Worm (Caenorhabditis elegans) whole organism, L4 larva: ENCODE results near the gene F09G2.8.

Source experiments
- D1046.2 ChIP-seq: fragments of 200-800 bp; sonication (Bioruptor generic); IDR thresholded peaks from 2 replicates; pipeline ENCODE4 v1.3.6; 2022; ENCODE audit warnings: missing genetic modification characterization, missing compliant biosample characterization
- F26F4.8 ChIP-seq: fragments of 200-800 bp; sonication (Bioruptor generic); conservative IDR thresholded peaks from 2 replicates; pipeline ENCODE4 v1.3.6; 2022; ENCODE audit warnings: missing genetic modification characterization, missing compliant biosample characterization
- F44E2.7 ChIP-seq: fragments of 200-800 bp; sonication (Bioruptor generic); IDR thresholded peaks from 2 replicates; pipeline ENCODE4 v2.1.2; 2022; ENCODE audit warnings: missing genetic modification characterization, missing compliant biosample characterization
- T20F7.1 ChIP-seq: fragments of 200-800 bp; sonication (Bioruptor generic); optimal IDR thresholded peaks from 2 replicates; lab custom pipeline; 2018; ENCODE audit warnings: mild to moderate bottlenecking, missing genetic modification characterization, missing compliant biosample characterization
- Y105C5A.15 ChIP-seq: fragments of 200-800 bp; sonication (Bioruptor generic); IDR thresholded peaks from 2 replicates; pipeline ENCODE4 v1.3.6; 2022; ENCODE audit warnings: missing genetic modification characterization, missing compliant biosample characterization
- Y5F2A.4 ChIP-seq: fragments of 200-800 bp; sonication (Bioruptor generic); optimal IDR thresholded peaks from 2 replicates; lab custom pipeline; 2018; ENCODE audit warnings: mild to moderate bottlenecking, missing genetic modification characterization, missing compliant biosample characterization
- aly-2 ChIP-seq: sonication (generic microtip); optimal IDR thresholded peaks from 2 replicates; lab custom pipeline; 2018; ENCODE audit warnings: missing biosample characterization, missing genetic modification characterization
- ama-1 ChIP-seq: fragments of 150-350 bp; optimal IDR thresholded peaks from 2 replicates; lab custom pipeline; 2014; ENCODE audit warnings: inconsistent platforms, mixed read lengths
- arid-1 ChIP-seq: fragments of 200-800 bp; sonication (Bioruptor generic); conservative IDR thresholded peaks from 2 replicates; pipeline ENCODE4 v1.3.6; 2022; ENCODE audit warnings: missing genetic modification reagents, missing genetic modification characterization, missing compliant biosample characterization
- attf-4 ChIP-seq: sonication (generic microtip); optimal IDR thresholded peaks from 3 replicates; lab custom pipeline; 2017; ENCODE audit warnings: missing biosample characterization, missing genetic modification characterization
- ceh-20 ChIP-seq: fragments of 200-800 bp; sonication (Bioruptor generic); IDR thresholded peaks from 2 replicates; pipeline ENCODE4 v1.3.6; 2022; ENCODE audit warnings: missing genetic modification reagents, missing genetic modification characterization, missing compliant biosample characterization
- ceh-32 ChIP-seq: sonication (generic microtip); optimal IDR thresholded peaks from 2 replicates; lab custom pipeline; 2016; ENCODE audit warnings: mild to moderate bottlenecking, missing genetic modification characterization, missing compliant biosample characterization; ENCODE audit not compliant: poor library complexity
- ceh-44 ChIP-seq: fragments of 200-800 bp; sonication (Bioruptor generic); IDR thresholded peaks from 2 replicates; pipeline ENCODE4 v1.3.6; 2022; ENCODE audit warnings: missing genetic modification reagents, missing genetic modification characterization, missing compliant biosample characterization
- ceh-82 ChIP-seq: sonication (generic microtip); optimal IDR thresholded peaks from 2 replicates; lab custom pipeline; 2017; ENCODE audit warnings: missing biosample characterization, missing genetic modification characterization
- cey-2 ChIP-seq: sonication (generic microtip); optimal IDR thresholded peaks from 3 replicates; lab custom pipeline; 2017; ENCODE audit warnings: missing genetic modification characterization, mild to moderate bottlenecking, missing compliant biosample characterization, antibody characterized with exemption, borderline replicate concordance; ENCODE audit not compliant: insufficient read depth
- daf-19 ChIP-seq: fragments of 200-800 bp; sonication (Bioruptor generic); conservative IDR thresholded peaks from 2 replicates; pipeline ENCODE4 v1.3.6; 2022; ENCODE audit warnings: missing genetic modification characterization, missing compliant biosample characterization
- daf-8 ChIP-seq: fragments of 200-800 bp; sonication (Bioruptor generic); IDR thresholded peaks from 2 replicates; pipeline ENCODE4 v1.3.6; 2022; ENCODE audit warnings: missing genetic modification characterization, missing compliant biosample characterization
- dmd-6 ChIP-seq: fragments of 200-800 bp; sonication (Bioruptor generic); IDR thresholded peaks from 2 replicates; pipeline ENCODE4 v1.3.6; 2022; ENCODE audit warnings: missing genetic modification reagents, missing genetic modification characterization, missing compliant biosample characterization
- dmd-8 ChIP-seq: fragments of 200-800 bp; sonication (Bioruptor generic); IDR thresholded peaks from 2 replicates; pipeline ENCODE4 v1.3.6; 2022; ENCODE audit warnings: missing genetic modification characterization, missing compliant biosample characterization
- dmd-9 ChIP-seq: fragments of 200-800 bp; sonication (Bioruptor generic); IDR thresholded peaks from 2 replicates; pipeline ENCODE4 v1.3.6; 2022; ENCODE audit warnings: missing genetic modification reagents, missing genetic modification characterization, missing compliant biosample characterization
- dve-1 ChIP-seq: sonication (generic microtip); optimal IDR thresholded peaks from 2 replicates; lab custom pipeline; 2017; ENCODE audit warnings: antibody characterized with exemption, mild to moderate bottlenecking, missing genetic modification characterization, missing compliant biosample characterization; ENCODE audit not compliant: insufficient read depth
- egl-27 ChIP-seq: sonication (generic microtip); optimal IDR thresholded peaks from 3 replicates; lab custom pipeline; 2017; ENCODE audit warnings: missing biosample characterization, missing genetic modification reagents, missing genetic modification characterization
- fos-1 ChIP-seq: fragments of 150-350 bp; optimal IDR thresholded peaks from 2 replicates; lab custom pipeline; 2014; ENCODE audit warnings: missing biosample characterization, missing genetic modification characterization
- hlh-11 ChIP-seq: fragments of 200-800 bp; sonication (Bioruptor generic); optimal IDR thresholded peaks from 2 replicates; lab custom pipeline; 2018; ENCODE audit warnings: mild to moderate bottlenecking, missing genetic modification characterization, missing compliant biosample characterization
- hmg-1.1 ChIP-seq: fragments of 200-800 bp; sonication (Bioruptor generic); IDR thresholded peaks from 2 replicates; pipeline ENCODE4 v1.3.6; 2022; ENCODE audit warnings: missing genetic modification reagents, missing genetic modification characterization, missing compliant biosample characterization
- lim-7 ChIP-seq: fragments of 200-800 bp; sonication (Bioruptor generic); IDR thresholded peaks from 2 replicates; pipeline ENCODE4 v1.3.6; 2022; ENCODE audit warnings: missing genetic modification characterization, missing compliant biosample characterization
- lin-1 ChIP-seq: fragments of 200-800 bp; sonication (Bioruptor generic); IDR thresholded peaks from 2 replicates; pipeline ENCODE4 v1.3.6; 2022; ENCODE audit warnings: missing genetic modification reagents, missing genetic modification characterization, missing compliant biosample characterization
- lin-13 ChIP-seq: fragments of 150-350 bp; optimal IDR thresholded peaks from 2 replicates; lab custom pipeline; 2014; ENCODE audit warnings: missing biosample characterization, missing genetic modification reagents, missing genetic modification characterization
- lin-39 ChIP-seq: fragments of 150-350 bp; optimal IDR thresholded peaks from 2 replicates; lab custom pipeline; 2014; ENCODE audit warnings: missing biosample characterization, missing genetic modification reagents, missing genetic modification characterization
- lir-3 ChIP-seq: sonication (generic microtip); optimal IDR thresholded peaks from 2 replicates; lab custom pipeline; 2016; ENCODE audit warnings: mild to moderate bottlenecking, missing genetic modification characterization, missing compliant biosample characterization
- lsy-2 ChIP-seq, 2 experiments: fragments of 150-350 bp in 1 of 2; sonication (generic microtip) in 1 of 2; optimal IDR thresholded peaks; 2 replicates each; lab custom pipeline; 2014 to 2017; ENCODE audit warnings: missing biosample characterization in 2 of 2, missing genetic modification characterization in 2 of 2
- madf-5 ChIP-seq, 2 experiments: fragments of 200-800 bp; sonication (Bioruptor generic); IDR thresholded peaks; 2 replicates each; pipeline ENCODE4 v1.3.6; 2022; ENCODE audit warnings: missing compliant biosample characterization in 2 of 2, missing genetic modification characterization in 2 of 2
- madf-9 ChIP-seq: fragments of 200-800 bp; sonication (Bioruptor generic); conservative IDR thresholded peaks from 2 replicates; pipeline ENCODE4 v1.3.6; 2022; ENCODE audit warnings: missing genetic modification reagents, missing genetic modification characterization, missing compliant biosample characterization
- mes-2 ChIP-seq: sonication (generic microtip); optimal IDR thresholded peaks from 2 replicates; lab custom pipeline; 2016; ENCODE audit warnings: missing genotype, mild to moderate bottlenecking, missing genetic modification characterization, missing compliant biosample characterization; ENCODE audit not compliant: poor library complexity, severe bottlenecking
- mxl-3 ChIP-seq: fragments of 200-800 bp; sonication (Bioruptor generic); optimal IDR thresholded peaks from 2 replicates; lab custom pipeline; 2018; ENCODE audit warnings: mild to moderate bottlenecking, missing genetic modification characterization, missing compliant biosample characterization
- nhr-111 ChIP-seq: fragments of 200-800 bp; sonication (Bioruptor generic); optimal IDR thresholded peaks from 2 replicates; lab custom pipeline; 2018; ENCODE audit warnings: mild to moderate bottlenecking, missing genetic modification characterization, missing compliant biosample characterization
- nhr-237 ChIP-seq: sonication (generic microtip); optimal IDR thresholded peaks from 2 replicates; lab custom pipeline; 2017; ENCODE audit warnings: missing biosample characterization, missing genetic modification characterization
- nhr-76 ChIP-seq: fragments of 150-350 bp; optimal IDR thresholded peaks from 2 replicates; lab custom pipeline; 2014; ENCODE audit warnings: missing biosample characterization, missing genetic modification characterization
- pqm-1 ChIP-seq: sonication (generic microtip); optimal IDR thresholded peaks from 2 replicates; lab custom pipeline; 2017; ENCODE audit warnings: missing biosample characterization, missing genetic modification characterization
- rbr-2 ChIP-seq: sonication (generic microtip); optimal IDR thresholded peaks from 2 replicates; lab custom pipeline; 2016; ENCODE audit warnings: missing genotype, missing genetic modification characterization, missing compliant biosample characterization
- saeg-2 ChIP-seq: fragments of 200-800 bp; sonication (Bioruptor generic); IDR thresholded peaks from 2 replicates; pipeline ENCODE4 v1.3.6; 2022; ENCODE audit warnings: missing genetic modification reagents, missing genetic modification characterization, missing compliant biosample characterization
- sdz-12 ChIP-seq: fragments of 200-800 bp; sonication (Bioruptor generic); optimal IDR thresholded peaks from 2 replicates; lab custom pipeline; 2018; ENCODE audit warnings: mild to moderate bottlenecking, missing genetic modification characterization, missing compliant biosample characterization
- snpc-1.2 ChIP-seq: fragments of 200-800 bp; sonication (Bioruptor generic); IDR thresholded peaks from 2 replicates; pipeline ENCODE4 v1.3.6; 2022; ENCODE audit warnings: missing genetic modification reagents, missing genetic modification characterization, missing compliant biosample characterization
- snpc-4 ChIP-seq: fragments of 150-350 bp; optimal IDR thresholded peaks from 2 replicates; lab custom pipeline; 2014; ENCODE audit warnings: missing biosample characterization, missing genetic modification characterization
- spr-3 ChIP-seq: fragments of 200-800 bp; sonication (Bioruptor generic); optimal IDR thresholded peaks from 2 replicates; lab custom pipeline; 2018; ENCODE audit warnings: mild to moderate bottlenecking, missing genetic modification characterization, missing compliant biosample characterization
- tra-1 ChIP-seq: fragments of 200-800 bp; sonication (Bioruptor generic); IDR thresholded peaks from 2 replicates; pipeline ENCODE4 v1.3.6; 2022; ENCODE audit warnings: missing genetic modification reagents, missing genetic modification characterization, missing compliant biosample characterization
- unc-39 ChIP-seq: sonication (generic microtip); optimal IDR thresholded peaks from 2 replicates; lab custom pipeline; 2017; ENCODE audit warnings: missing biosample characterization, missing genetic modification characterization
- vab-7 ChIP-seq: fragments of 200-800 bp; sonication (Bioruptor generic); IDR thresholded peaks from 2 replicates; pipeline ENCODE4 v1.3.6; 2022; ENCODE audit warnings: missing genetic modification reagents, missing genetic modification characterization, missing compliant biosample characterization
- zfp-2 ChIP-seq: sonication (generic microtip); optimal IDR thresholded peaks from 2 replicates; lab custom pipeline; 2016; ENCODE audit warnings: mild to moderate bottlenecking, missing genetic modification characterization, missing compliant biosample characterization
- zip-11 ChIP-seq: fragments of 200-800 bp; sonication (Bioruptor generic); IDR thresholded peaks from 2 replicates; pipeline ENCODE4 v1.3.6; 2022; ENCODE audit warnings: missing genetic modification characterization, missing compliant biosample characterization
- zip-2 ChIP-seq: fragments of 150-350 bp; optimal IDR thresholded peaks from 2 replicates; lab custom pipeline; 2014; ENCODE audit warnings: missing biosample characterization, missing genetic modification characterization

The F09G2.8 gene

DNA sequence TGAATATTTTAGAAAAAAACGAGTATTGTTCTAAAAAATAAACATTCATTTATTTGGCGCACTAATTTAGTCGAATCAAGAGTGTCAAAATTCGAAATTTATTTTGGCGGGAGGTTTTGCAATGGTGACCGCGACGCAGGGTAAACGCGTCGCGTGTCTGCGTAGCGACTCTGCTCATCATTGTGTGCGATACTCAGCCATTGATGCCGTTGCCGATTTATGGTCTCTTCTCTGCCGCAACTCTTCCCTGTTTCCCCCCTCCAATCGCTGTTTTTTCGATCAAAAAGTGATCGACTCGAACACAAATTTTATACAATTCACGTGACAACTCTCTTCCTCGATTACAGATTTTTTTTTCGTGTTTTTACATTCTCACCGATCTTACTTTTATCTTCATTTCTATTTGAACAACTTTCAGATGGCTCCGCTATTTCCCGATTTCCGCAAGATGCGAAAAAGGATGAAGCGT is 3.1 kb upstream of the F09G2.8 start, which contains the start of gene F09G2.2 (continued):
- peak; percentile 94 for TF ChIP-seq hlh-11 (tag; lab: Kevin White, UChicago)
- TF ChIP-seq lin-1 = peak; percentile 65
- no peak for TF ChIP-seq lir-3
- no peak for TF ChIP-seq Y105C5A.15 (GFP tag; lab: Robert Waterston, UW)
- no peak for TF ChIP-seq T20F7.1 (GFP tag; lab: Kevin White, UChicago)
- no peak for TF ChIP-seq F26F4.8 (GFP tag; lab: Robert Waterston, UW)
- TF ChIP-seq saeg-2 = no peak
- TF ChIP-seq daf-8 = no peak
- TF ChIP-seq lsy-2 (tag; optimal IDR thresholded peaks at IDR 0.05; lab: Kevin White, UChicago) = peak; percentile 71 to 93
- no peak for TF ChIP-seq nhr-237 (tag; lab: Kevin White, UChicago)
- TF ChIP-seq snpc-4 (tag; lab: Kevin White, UChicago) = peak; percentile 24
- no peak for TF ChIP-seq sdz-12 (GFP tag; lab: Kevin White, UChicago)
- no peak for TF ChIP-seq lin-39
- TF ChIP-seq Y5F2A.4 (GFP tag; lab: Kevin White, UChicago) = no peak
- TF ChIP-seq mxl-3 (GFP tag; lab: Kevin White, UChicago) = peak; percentile 43
- TF ChIP-seq pqm-1 (tag; lab: Kevin White, UChicago) = no peak
- no peak for TF ChIP-seq ceh-44 (GFP tag; lab: Robert Waterston, UW)
- TF ChIP-seq mes-2 (tag; lab: Kevin White, UChicago) = peak; percentile 91
- TF ChIP-seq vab-7 = 0 out of 2 replicates have a peak, but pooled peaks have one; percentile 14
- TF ChIP-seq aly-2 = no peak
- no peak for TF ChIP-seq nhr-111 (GFP tag; lab: Kevin White, UChicago)
- TF ChIP-seq F44E2.7 (GFP tag; lab: Robert Waterston, UW) = no peak
- TF ChIP-seq cey-2 (tag; lab: Kevin White, UChicago) = no peak
- peak; percentile 88 for TF ChIP-seq ceh-20
- TF ChIP-seq dmd-6 (GFP tag; lab: Robert Waterston, UW) = peak; percentile 97
- peak; percentile 61 for TF ChIP-seq ama-1 (lab: Kevin White, UChicago)
- no peak for TF ChIP-seq unc-39 (tag; lab: Kevin White, UChicago)
- TF ChIP-seq dve-1 (tag; lab: Kevin White, UChicago) = peak; percentile 97
- TF ChIP-seq zfp-2 (tag; lab: Kevin White, UChicago) = peak; percentile 98
- TF ChIP-seq attf-4 = no peak
- peak; percentile 89 for TF ChIP-seq hmg-1.1 (GFP tag; lab: Robert Waterston, UW)
- peak; percentile 90 for TF ChIP-seq lin-13 (GFP tag; lab: Kevin White, UChicago)
- peak; percentile 68 for TF ChIP-seq arid-1
- TF ChIP-seq zip-2 = peak; percentile 49
- no peak for TF ChIP-seq nhr-76
- TF ChIP-seq dmd-8 (GFP tag; lab: Robert Waterston, UW) = no peak
- no peak for TF ChIP-seq madf-5 (GFP tag; IDR thresholded peaks at IDR 0.05; lab: Robert Waterston, UW)
- TF ChIP-seq snpc-1.2 (GFP tag; lab: Robert Waterston, UW) = peak; percentile 53; the same call in 1 of the 2 replicates
- no peak for TF ChIP-seq ceh-32 (tag; lab: Kevin White, UChicago)
- TF ChIP-seq tra-1 (GFP tag; lab: Robert Waterston, UW) = peak; percentile 89
- 0 out of 2 replicates have a peak, but pooled peaks have one; percentile 44 for TF ChIP-seq D1046.2
- peak; percentile 73 for TF ChIP-seq madf-9
- TF ChIP-seq lim-7 (GFP tag; lab: Robert Waterston, UW) = no peak
- no peak for TF ChIP-seq zip-11 (GFP tag; lab: Robert Waterston, UW)
- TF ChIP-seq rbr-2 (tag; lab: Kevin White, UChicago) = peak; percentile 90
- no peak for TF ChIP-seq fos-1 (tag; lab: Kevin White, UChicago)
- TF ChIP-seq egl-27 (tag; lab: Kevin White, UChicago) = no peak
- TF ChIP-seq ceh-82 = no peak
- TF ChIP-seq spr-3 (GFP tag; lab: Kevin White, UChicago) = peak; percentile 46
- no peak for TF ChIP-seq daf-19
- 0 out of 2 replicates have a peak, but pooled peaks have one; percentile 45 for TF ChIP-seq dmd-9 (GFP tag; lab: Robert Waterston, UW)
